Fruit fly (Drosophila melanogaster): ENCODE measurements around the gene CG10909.

CG10909 gene

dm6 chr3R:12911192-12911591 lies at the start of gene CG10909:
TSS of gene CG10909 (minus strand) at chr3R:12911292.
- TF ChIP-seq CG8478 (optimal IDR thresholded peaks at IDR 0.05) = no peak
- no peak for TF ChIP-seq CTCF (optimal IDR thresholded peaks at IDR 0.05)

dm6 chr3R:12960227-12960626 lies 49.1 kb upstream of the CG10909 start:
- TF ChIP-seq CG8478 (optimal IDR thresholded peaks at IDR 0.05) (no peak), CTCF (optimal IDR thresholded peaks at IDR 0.05) (no peak)

dm6 chr3R:12957388-12957787 lies 46.3 kb upstream of the CG10909 start:
- TF ChIP-seq CG8478 (optimal IDR thresholded peaks at IDR 0.05) (no peak), CTCF (optimal IDR thresholded peaks at IDR 0.05) (no peak)

- no peak for TF ChIP-seq CTCF (optimal IDR thresholded peaks at IDR 0.05)
- no peak for TF ChIP-seq CG8478 (optimal IDR thresholded peaks at IDR 0.05)
Measured at dm6 chr3R:12915811-12916210, 4.7 kb upstream of the CG10909 start, which contains the start of gene beat-Vb. TSS of gene beat-Vb (plus strand) at chr3R:12916056.

dm6 chr3R:12891656-12892055 lies 19.4 kb downstream of the CG10909 start, which contains the start of gene d-cup:
TSS of gene d-cup (plus strand) at chr3R:12891956.
- TF ChIP-seq CG8478 (optimal IDR thresholded peaks at IDR 0.05) = no peak
- no peak for TF ChIP-seq CTCF (optimal IDR thresholded peaks at IDR 0.05)
